Fruit fly (Drosophila melanogaster) whole organism, embryonic: ENCODE results near the gene Bruce.
A peak's percentile ranks its signal among the peaks of the same experiment; 100 is the strongest.

Source experiments
- Awh ChIP-seq: fragments of 200-800 bp; sonication (Bioruptor generic); IDR thresholded peaks from 2 replicates; pipeline ENCODE4, ENCODE4 v1.3.6; 2022; ENCODE audit warnings: missing biosample characterization, missing genetic modification characterization
- Bdp1 ChIP-seq: fragments of 200-800 bp; sonication (Bioruptor generic); optimal IDR thresholded peaks from 3 replicates; lab custom pipeline; 2016; ENCODE audit warnings: missing biosample characterization, missing genetic modification characterization
- CG10543 ChIP-seq: fragments of 200-800 bp; sonication (Bioruptor generic); optimal IDR thresholded peaks from 3 replicates; lab custom pipeline; 2017; ENCODE audit warnings: missing biosample characterization, mild to moderate bottlenecking, missing genetic modification characterization, moderate library complexity
- CG10565 ChIP-seq: fragments of 200-800 bp; sonication (Bioruptor generic); optimal IDR thresholded peaks from 3 replicates; lab custom pipeline; 2016; ENCODE audit warnings: missing biosample characterization, mild to moderate bottlenecking, missing genetic modification characterization
- CG11398 ChIP-seq: fragments of 200-800 bp; sonication (Bioruptor generic); optimal IDR thresholded peaks from 2 replicates; lab custom pipeline; 2016; ENCODE audit warnings: missing biosample characterization, missing genetic modification characterization
- CG12299 ChIP-seq: fragments of 200-800 bp; sonication (Bioruptor generic); optimal IDR thresholded peaks from 2 replicates; lab custom pipeline; 2018; ENCODE audit warnings: missing biosample characterization, mild to moderate bottlenecking, missing genetic modification characterization
- CG14014 ChIP-seq: fragments of 200-800 bp; sonication (Bioruptor generic); IDR thresholded peaks from 2 replicates; pipeline ENCODE4 v1.3.6; 2022; ENCODE audit warnings: missing biosample characterization, missing genetic modification characterization
- CG16813 ChIP-seq: fragments of 200-800 bp; sonication (Bioruptor generic); IDR thresholded peaks from 3 replicates; pipeline ENCODE4 v1.3.6; 2022; ENCODE audit warnings: missing biosample characterization, missing genetic modification characterization; ENCODE audit not compliant: partially characterized antibody
- CG17328 ChIP-seq: fragments of 200-800 bp; sonication (Bioruptor generic); IDR thresholded peaks from 2 replicates; pipeline ENCODE4 v1.3.6; 2022; ENCODE audit warnings: missing biosample characterization, missing genetic modification characterization
- CG17359 ChIP-seq: fragments of 200-800 bp; sonication (Bioruptor generic); optimal IDR thresholded peaks from 3 replicates; lab custom pipeline; 2018; ENCODE audit warnings: missing biosample characterization, mild to moderate bottlenecking, missing genetic modification characterization, moderate library complexity
- CG30020 ChIP-seq: fragments of 200-800 bp; optimal IDR thresholded peaks from 2 replicates; lab custom pipeline; 2019; ENCODE audit warnings: missing biosample characterization, mild to moderate bottlenecking, missing genetic modification characterization, moderate library complexity
- CG32532 ChIP-seq: fragments of 200-800 bp; sonication (Bioruptor generic); IDR thresholded peaks from 2 replicates; pipeline ENCODE4 v1.3.6; 2022; ENCODE audit warnings: missing biosample characterization, missing genetic modification characterization
- CG3838 ChIP-seq: fragments of 200-800 bp; sonication (Bioruptor generic); optimal IDR thresholded peaks from 3 replicates; lab custom pipeline; 2016; ENCODE audit warnings: missing biosample characterization, missing genetic modification characterization
- CG4617 ChIP-seq: fragments of 200-800 bp; sonication (Bioruptor generic); optimal IDR thresholded peaks from 3 replicates; lab custom pipeline; 2016; ENCODE audit warnings: missing biosample characterization, missing genetic modification characterization, borderline replicate concordance
- CG4730 ChIP-seq: fragments of 200-800 bp; sonication (Bioruptor generic); IDR thresholded peaks from 2 replicates; pipeline ENCODE4 v1.3.6; 2022; ENCODE audit warnings: missing biosample characterization, missing genetic modification characterization
- CG6813 ChIP-seq: fragments of 200-800 bp; sonication (Bioruptor generic); optimal IDR thresholded peaks from 2 replicates; lab custom pipeline; 2017; ENCODE audit warnings: missing biosample characterization, missing genetic modification characterization, mild to moderate bottlenecking, moderate library complexity, missing genetic modification reagents
- CG7928 ChIP-seq: fragments of 200-800 bp; sonication (Bioruptor generic); optimal IDR thresholded peaks from 2 replicates; lab custom pipeline; 2017; ENCODE audit warnings: missing biosample characterization, mild to moderate bottlenecking, missing genetic modification characterization
- CG9727 ChIP-seq: fragments of 200-800 bp; sonication (Bioruptor generic); optimal IDR thresholded peaks from 3 replicates; lab custom pipeline; 2017; ENCODE audit warnings: missing biosample characterization, mild to moderate bottlenecking, missing genetic modification characterization
- CG9817 ChIP-seq: fragments of 200-800 bp; sonication (Bioruptor generic); optimal IDR thresholded peaks from 2 replicates; lab custom pipeline; 2018; ENCODE audit warnings: missing biosample characterization, mild to moderate bottlenecking, missing genetic modification characterization, moderate library complexity
- CrebB ChIP-seq: fragments of 200-800 bp; sonication (Bioruptor generic); optimal IDR thresholded peaks from 3 replicates; lab custom pipeline; 2018; ENCODE audit warnings: missing biosample characterization, mild to moderate bottlenecking, missing genetic modification characterization
- D ChIP-seq, 2 experiments: fragments of 200-800 bp in 1 of 2; fragments of >200 bp in 1 of 2; sonication (Bioruptor generic) in 1 of 2; optimal IDR thresholded peaks; 2 replicates in 1 of 2; 3 replicates in 1 of 2; lab custom pipeline; 2017; ENCODE audit warnings: mild to moderate bottlenecking in 1 of 2, missing biosample characterization in 1 of 2, missing genetic modification characterization in 1 of 2, missing genetic modification reagents in 1 of 2
- Dfd ChIP-seq, 2 experiments: fragments of >200 bp; optimal IDR thresholded peaks; 2 replicates each; lab custom pipeline; 2017; ENCODE audit warnings: missing biosample characterization in 2 of 2, missing genetic modification characterization in 2 of 2
- HmgD ChIP-seq: fragments of 200-800 bp; sonication (Bioruptor generic); optimal IDR thresholded peaks from 3 replicates; lab custom pipeline; 2016; ENCODE audit warnings: missing biosample characterization, missing genetic modification characterization
- Hmx ChIP-seq: fragments of 200-800 bp; sonication (Bioruptor generic); optimal IDR thresholded peaks from 2 replicates; lab custom pipeline; 2016; ENCODE audit warnings: missing biosample characterization, missing genetic modification characterization
- Hr51 ChIP-seq, 2 experiments: fragments of 200-800 bp; sonication (Bioruptor generic); optimal IDR thresholded peaks; 2 replicates in 1 of 2; 3 replicates in 1 of 2; lab custom pipeline; 2016 to 2018; ENCODE audit warnings: missing biosample characterization in 2 of 2, missing genetic modification characterization in 2 of 2, mild to moderate bottlenecking in 1 of 2, moderate library complexity in 1 of 2
- Jarid2 ChIP-seq: fragments of 200-800 bp; sonication (Bioruptor generic); optimal IDR thresholded peaks from 3 replicates; lab custom pipeline; 2017; ENCODE audit warnings: mild to moderate bottlenecking, missing biosample characterization, missing genetic modification reagents, missing genetic modification characterization
- Max ChIP-seq: fragments of 200-800 bp; sonication (Bioruptor generic); optimal IDR thresholded peaks from 2 replicates; lab custom pipeline; 2016; ENCODE audit warnings: missing biosample characterization, mild to moderate bottlenecking, missing genetic modification characterization
- Med ChIP-seq: fragments of 200-800 bp; sonication (Bioruptor generic); peaks from one replicate; lab custom pipeline; 2016; ENCODE audit warnings: missing biosample characterization, missing genetic modification characterization, mild to moderate bottlenecking, inconsistent platforms, moderate library complexity
- Neu2 ChIP-seq: fragments of 200-800 bp; sonication (Bioruptor generic); optimal IDR thresholded peaks from 3 replicates; lab custom pipeline; 2016; ENCODE audit warnings: missing biosample characterization, missing genetic modification characterization, borderline replicate concordance
- Nf-YC ChIP-seq: fragments of 200-800 bp; optimal IDR thresholded peaks from 3 replicates; lab custom pipeline; 2019; ENCODE audit warnings: missing biosample characterization, mild to moderate bottlenecking, missing genetic modification characterization, moderate library complexity
- Side ChIP-seq: fragments of 200-800 bp; sonication (Bioruptor generic); optimal IDR thresholded peaks from 2 replicates; lab custom pipeline; 2016; ENCODE audit warnings: missing biosample characterization, missing genetic modification characterization
- bbx ChIP-seq: fragments of 200-800 bp; sonication (Bioruptor generic); IDR thresholded peaks from 2 replicates; pipeline ENCODE4 v1.3.6; 2022; ENCODE audit warnings: missing biosample characterization, missing genetic modification characterization; ENCODE audit not compliant: partially characterized antibody
- br ChIP-seq: fragments of >200 bp; optimal IDR thresholded peaks from 2 replicates; lab custom pipeline; 2017
- bsh ChIP-seq, 2 experiments: fragments of 200-800 bp; sonication (Bioruptor generic); optimal IDR thresholded peaks; 2 replicates each; lab custom pipeline; 2017 to 2018; ENCODE audit warnings: mild to moderate bottlenecking in 2 of 2, missing biosample characterization in 2 of 2, missing genetic modification characterization in 2 of 2, moderate library complexity in 1 of 2
- caup ChIP-seq: fragments of 200-800 bp; sonication (Bioruptor generic); optimal IDR thresholded peaks from 3 replicates; lab custom pipeline; 2017; ENCODE audit warnings: missing biosample characterization, mild to moderate bottlenecking, missing genetic modification characterization, moderate library complexity; ENCODE audit not compliant: severe bottlenecking
- cg ChIP-seq: fragments of 200-800 bp; sonication (Bioruptor generic); optimal IDR thresholded peaks from 3 replicates; lab custom pipeline; 2019; ENCODE audit warnings: missing biosample characterization, mild to moderate bottlenecking, missing genetic modification characterization, moderate library complexity
- chif ChIP-seq, 2 experiments: fragments of 200-800 bp; sonication (Bioruptor generic); optimal IDR thresholded peaks; 3 replicates each; lab custom pipeline; 2016; ENCODE audit warnings: missing biosample characterization in 2 of 2, missing genetic modification characterization in 2 of 2
- emc ChIP-seq: fragments of 200-800 bp; sonication (Bioruptor generic); optimal IDR thresholded peaks from 2 replicates; lab custom pipeline; 2016; ENCODE audit warnings: missing biosample characterization, missing genetic modification characterization
- grn ChIP-seq: fragments of 200-800 bp; sonication (Bioruptor generic); optimal IDR thresholded peaks from 3 replicates; lab custom pipeline; 2017; ENCODE audit warnings: missing biosample characterization, missing genetic modification characterization
- gsb-n ChIP-seq: fragments of 200-800 bp; sonication (Bioruptor generic); optimal IDR thresholded peaks from 3 replicates; lab custom pipeline; 2018; ENCODE audit warnings: missing biosample characterization, mild to moderate bottlenecking, missing genetic modification characterization
- ind ChIP-seq: fragments of 200-800 bp; sonication (Bioruptor generic); optimal IDR thresholded peaks from 3 replicates; lab custom pipeline; 2016; ENCODE audit warnings: missing biosample characterization, missing genetic modification characterization
- onecut ChIP-seq: fragments of 200-800 bp; sonication (Bioruptor generic); IDR thresholded peaks from 2 replicates; pipeline ENCODE4 v1.3.6; 2022; ENCODE audit warnings: missing biosample characterization, missing genetic modification characterization
- pita ChIP-seq: fragments of 200-800 bp; sonication (Bioruptor generic); optimal IDR thresholded peaks from 2 replicates; lab custom pipeline; 2017; ENCODE audit warnings: missing biosample characterization, mild to moderate bottlenecking, missing genetic modification characterization
- shn ChIP-seq: fragments of 200-800 bp; sonication (Bioruptor generic); optimal IDR thresholded peaks from 3 replicates; lab custom pipeline; 2016; ENCODE audit warnings: missing biosample characterization, missing genetic modification characterization
- unpg ChIP-seq: fragments of 200-800 bp; sonication (Bioruptor generic); optimal IDR thresholded peaks from 3 replicates; lab custom pipeline; 2018; ENCODE audit warnings: missing biosample characterization, mild to moderate bottlenecking, missing genetic modification characterization, moderate library complexity
- zf30C ChIP-seq: fragments of 200-800 bp; sonication (Bioruptor generic); optimal IDR thresholded peaks from 3 replicates; lab custom pipeline; 2018; ENCODE audit warnings: missing biosample characterization, mild to moderate bottlenecking, missing genetic modification characterization

The Bruce gene

DNA sequence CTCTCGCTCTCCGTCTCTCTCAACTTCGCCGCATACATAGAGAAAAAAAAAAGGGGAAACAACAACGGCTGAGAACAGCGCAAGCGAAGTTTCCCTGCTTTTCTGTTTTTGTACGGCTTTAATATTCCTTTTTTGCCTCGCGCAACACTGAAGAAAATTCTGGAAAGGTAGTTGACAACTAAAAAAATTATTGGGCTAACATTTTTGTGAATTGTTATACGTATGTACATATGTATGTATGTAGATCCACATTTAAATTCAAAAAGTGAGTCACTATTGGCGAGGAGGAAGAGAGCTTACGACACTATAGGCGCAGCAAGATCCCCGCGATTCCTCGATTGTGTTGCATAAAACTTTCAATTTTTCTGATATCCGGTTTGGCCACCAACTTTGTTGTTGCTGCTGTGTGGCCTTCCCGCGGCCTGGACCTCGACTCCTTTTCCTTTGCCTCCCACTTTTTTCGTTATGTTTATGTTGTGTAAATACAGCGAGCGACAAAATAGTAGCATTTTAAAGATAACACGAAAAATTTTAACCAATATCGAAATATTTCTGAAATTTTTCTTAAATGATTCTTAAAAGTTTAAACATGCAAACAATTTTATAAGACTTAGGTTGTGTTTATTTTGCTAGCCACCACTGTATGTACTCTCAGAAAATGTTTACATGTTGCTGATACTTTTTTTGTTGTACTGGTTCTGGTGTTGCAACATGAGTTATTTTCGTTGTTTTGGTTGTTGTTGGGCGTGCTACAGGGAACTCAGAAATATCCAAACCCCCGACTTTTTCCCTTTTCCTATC lies 25.6 kb upstream of the Bruce start (continued):
- TF ChIP-seq shn (peak; percentile 65), Awh (GFP tag; lab: Robert Waterston, UW) (0 out of 2 replicates have a peak, but pooled peaks have one; percentile 86), CG10565 (GFP tag; lab: Kevin White, UChicago) (no peak), Hmx (GFP tag; lab: Kevin White, UChicago) (peak; percentile 61), gsb-n (tag; lab: Kevin White, UChicago) (peak; percentile 87), caup (GFP tag; lab: Kevin White, UChicago) (peak; percentile 77), Nf-YC (tag; lab: Kevin White, UChicago) (peak; percentile 7), Jarid2 (GFP tag; lab: Kevin White, UChicago) (peak; percentile 15)

dm6 chr3R:10355840-10356562 lies 24.8 kb upstream of the Bruce start:
- no peak for TF ChIP-seq pita
- no peak for TF ChIP-seq CG10543 (GFP tag; lab: Kevin White, UChicago)
- no peak for TF ChIP-seq CG30020 (tag; lab: Kevin White, UChicago)
- TF ChIP-seq CG11398 (GFP tag; lab: Kevin White, UChicago) = no peak
- no peak for TF ChIP-seq CG4617 (GFP tag; lab: Kevin White, UChicago)
- no peak for TF ChIP-seq HmgD
- peak in 1 of 2 experiments; percentile 56 for TF ChIP-seq Hr51 (GFP tag; optimal IDR thresholded peaks at IDR 0.05; lab: Kevin White, UChicago)
- TF ChIP-seq CG7928 (GFP tag; lab: Kevin White, UChicago) = no peak
- no peak for TF ChIP-seq bsh (GFP tag; optimal IDR thresholded peaks at IDR 0.05; lab: Kevin White, UChicago)
- no peak for TF ChIP-seq CG6813 (GFP tag; lab: Kevin White, UChicago)
- no peak for TF ChIP-seq Dfd (GFP tag; optimal IDR thresholded peaks at IDR 0.05; lab: Kevin White, UChicago)
- TF ChIP-seq CG9727 = no peak
- TF ChIP-seq ind (GFP tag; lab: Kevin White, UChicago) = no peak
- TF ChIP-seq bbx (GFP tag; lab: Robert Waterston, UW) = no peak
- TF ChIP-seq Side (GFP tag; lab: Kevin White, UChicago) = no peak
- TF ChIP-seq CG32532 (GFP tag; lab: Robert Waterston, UW) = no peak
- no peak for TF ChIP-seq Bdp1 (GFP tag; lab: Kevin White, UChicago)
- TF ChIP-seq CG16813 (GFP tag; lab: Robert Waterston, UW) = no peak
- TF ChIP-seq CG3838 (GFP tag; lab: Kevin White, UChicago) = no peak
- peak; percentile 96 for TF ChIP-seq onecut (GFP tag; lab: Robert Waterston, UW)
- TF ChIP-seq CG12299 (tag; lab: Kevin White, UChicago) = no peak
- no peak for TF ChIP-seq emc
- no peak for TF ChIP-seq CG9817
- TF ChIP-seq br = no peak
- no peak for TF ChIP-seq Neu2 (GFP tag; lab: Kevin White, UChicago)
- TF ChIP-seq chif (GFP tag; optimal IDR thresholded peaks at IDR 0.05; lab: Kevin White, UChicago) = no peak
- TF ChIP-seq CG4730 (GFP tag; lab: Robert Waterston, UW) = no peak
- no peak for TF ChIP-seq zf30C
- no peak for TF ChIP-seq CG14014
- TF ChIP-seq Max (GFP tag; lab: Kevin White, UChicago) = no peak
- no peak for TF ChIP-seq D (optimal IDR thresholded peaks at IDR 0.05; lab: Kevin White, UChicago)
- TF ChIP-seq D (GFP tag; optimal IDR thresholded peaks at IDR 0.05; lab: Kevin White, UChicago) = no peak
- no peak for TF ChIP-seq grn
- TF ChIP-seq cg (GFP tag; lab: Kevin White, UChicago) = peak; percentile 21
- TF ChIP-seq CG17359 = no peak
- no peak for TF ChIP-seq CrebB (tag; lab: Kevin White, UChicago)
- TF ChIP-seq Med (GFP tag; lab: Kevin White, UChicago) = peak; percentile 47
- no peak for TF ChIP-seq CG17328 (GFP tag; lab: Robert Waterston, UW)
- TF ChIP-seq unpg (GFP tag; lab: Kevin White, UChicago) = no peak
